Worm (Caenorhabditis elegans) whole organism, young adult: Measurements from ENCODE around the gene sra-39.

Experiments
- B0019.2 ChIP-seq: fragments of 200-800 bp; sonication (Bioruptor generic); conservative IDR thresholded peaks from 2 replicates; pipeline ENCODE4 v1.3.6; 2022; ENCODE audit warnings: missing genetic modification reagents, missing genetic modification characterization, missing compliant biosample characterization
- B0035.1 ChIP-seq: sonication (generic microtip); optimal IDR thresholded peaks from 2 replicates; lab custom pipeline; 2016; ENCODE audit warnings: missing genetic modification characterization, mild to moderate bottlenecking, missing compliant biosample characterization, missing genotype, missing genetic modification reagents
- C17E4.6 ChIP-seq: fragments of 200-800 bp; sonication (Bioruptor generic); IDR thresholded peaks from 2 replicates; pipeline ENCODE4 v1.3.6; 2022; ENCODE audit warnings: missing genetic modification reagents, missing genetic modification characterization, missing compliant biosample characterization
- F23B12.7 ChIP-seq: sonication (generic microtip); optimal IDR thresholded peaks from 2 replicates; lab custom pipeline; 2017; ENCODE audit warnings: missing genetic modification characterization, mild to moderate bottlenecking, missing compliant biosample characterization, antibody characterized with exemption, moderate library complexity; ENCODE audit not compliant: insufficient read depth
- F33H1.4 ChIP-seq: fragments of 200-800 bp; sonication (Bioruptor generic); IDR thresholded peaks from 2 replicates; pipeline ENCODE4 v1.3.6; 2022; ENCODE audit warnings: missing genetic modification reagents, missing genetic modification characterization, missing compliant biosample characterization
- F37B4.10 ChIP-seq: fragments of 200-800 bp; sonication (Bioruptor generic); IDR thresholded peaks from 2 replicates; pipeline ENCODE4 v1.3.6; 2022; ENCODE audit warnings: missing genetic modification characterization, missing compliant biosample characterization
- F49E8.2 ChIP-seq: sonication (generic microtip); optimal IDR thresholded peaks from 3 replicates; lab custom pipeline; 2017; ENCODE audit warnings: missing genetic modification characterization, mild to moderate bottlenecking, missing compliant biosample characterization, antibody characterized with exemption, moderate library complexity; ENCODE audit not compliant: insufficient read depth
- K11D2.4 ChIP-seq: fragments of 200-800 bp; sonication (Bioruptor generic); IDR thresholded peaks from 2 replicates; pipeline ENCODE4 v1.3.6; 2022; ENCODE audit warnings: missing genetic modification reagents, missing genetic modification characterization, missing compliant biosample characterization
- K12H6.12 ChIP-seq: fragments of 200-800 bp; sonication (Bioruptor generic); optimal IDR thresholded peaks from 2 replicates; lab custom pipeline; 2018; ENCODE audit warnings: mild to moderate bottlenecking, missing genetic modification characterization, missing compliant biosample characterization
- T07F8.4 ChIP-seq: sonication (generic microtip); optimal IDR thresholded peaks from 2 replicates; lab custom pipeline; 2016; ENCODE audit warnings: mild to moderate bottlenecking, missing genetic modification characterization, moderate library complexity, missing compliant biosample characterization
- Y67H2A.10 ChIP-seq: fragments of 200-800 bp; sonication (Bioruptor generic); conservative IDR thresholded peaks from 2 replicates; pipeline ENCODE4 v1.3.6; 2022; ENCODE audit warnings: missing genetic modification reagents, missing genetic modification characterization, missing compliant biosample characterization
- Y95B8A.8 ChIP-seq: fragments of 200-800 bp; sonication (Bioruptor generic); IDR thresholded peaks from 2 replicates; pipeline ENCODE4 v1.3.6; 2022; ENCODE audit warnings: missing genetic modification reagents, missing genetic modification characterization, missing compliant biosample characterization
- ZK185.1 ChIP-seq: sonication (generic microtip); optimal IDR thresholded peaks from 2 replicates; lab custom pipeline; 2016; ENCODE audit warnings: mild to moderate bottlenecking, missing genetic modification characterization, missing compliant biosample characterization; ENCODE audit not compliant: poor library complexity, severe bottlenecking
- aptf-2 ChIP-seq: fragments of 200-800 bp; sonication (Bioruptor generic); conservative IDR thresholded peaks from 2 replicates; pipeline ENCODE4 v1.3.6; 2022; ENCODE audit warnings: missing genetic modification reagents, missing genetic modification characterization, missing compliant biosample characterization
- aptf-3 ChIP-seq: fragments of 200-800 bp; sonication (Bioruptor generic); IDR thresholded peaks from 2 replicates; pipeline ENCODE4 v1.3.6; 2022; ENCODE audit warnings: missing genetic modification characterization, missing compliant biosample characterization
- athp-1 ChIP-seq: sonication (generic microtip); optimal IDR thresholded peaks from 2 replicates; lab custom pipeline; 2017; ENCODE audit warnings: mild to moderate bottlenecking, missing genetic modification characterization, missing compliant biosample characterization
- attf-6 ChIP-seq: fragments of 200-800 bp; sonication (Bioruptor generic); IDR thresholded peaks from 2 replicates; pipeline ENCODE4 v1.3.6; 2022; ENCODE audit warnings: missing genetic modification reagents, missing genetic modification characterization, missing compliant biosample characterization
- ceh-40 ChIP-seq: fragments of 200-800 bp; sonication (Bioruptor generic); IDR thresholded peaks from 2 replicates; pipeline ENCODE4 v1.3.6; 2022; ENCODE audit warnings: missing genetic modification characterization, missing compliant biosample characterization
- ceh-79 ChIP-seq: sonication (generic microtip); optimal IDR thresholded peaks from 2 replicates; lab custom pipeline; 2017; ENCODE audit warnings: mild to moderate bottlenecking, missing genetic modification characterization, missing compliant biosample characterization
- chd-7 ChIP-seq: sonication (generic microtip); optimal IDR thresholded peaks from 2 replicates; lab custom pipeline; 2016; ENCODE audit warnings: mild to moderate bottlenecking, missing genetic modification characterization, moderate library complexity, missing compliant biosample characterization
- dpff-1 ChIP-seq: sonication (generic microtip); optimal IDR thresholded peaks from 2 replicates; lab custom pipeline; 2017; ENCODE audit warnings: mild to moderate bottlenecking, missing genetic modification characterization, missing compliant biosample characterization
- egl-44 ChIP-seq: fragments of 200-800 bp; sonication (Bioruptor generic); IDR thresholded peaks from 2 replicates; pipeline ENCODE4 v1.3.6; 2022; ENCODE audit warnings: missing genetic modification reagents, missing genetic modification characterization, missing compliant biosample characterization
- egrh-3 ChIP-seq: fragments of 200-800 bp; sonication (Bioruptor generic); IDR thresholded peaks from 2 replicates; pipeline ENCODE4 v1.3.6; 2022; ENCODE audit warnings: missing genetic modification reagents, missing genetic modification characterization, missing compliant biosample characterization
- ets-4 ChIP-seq: fragments of 200-800 bp; sonication (Bioruptor generic); optimal IDR thresholded peaks from 2 replicates; lab custom pipeline; 2018; ENCODE audit warnings: mild to moderate bottlenecking, missing genetic modification characterization, missing compliant biosample characterization
- hmg-1.2 ChIP-seq: fragments of 200-800 bp; sonication (Bioruptor generic); IDR thresholded peaks from 2 replicates; pipeline ENCODE4 v1.3.6; 2022; ENCODE audit warnings: missing genetic modification reagents, missing genetic modification characterization, missing compliant biosample characterization
- hrde-1 ChIP-seq: sonication (generic microtip); optimal IDR thresholded peaks from 2 replicates; lab custom pipeline; 2016; ENCODE audit warnings: missing genetic modification characterization, mild to moderate bottlenecking, missing compliant biosample characterization, moderate library complexity, missing genotype, missing genetic modification reagents, borderline replicate concordance
- let-607 ChIP-seq, 2 experiments: fragments of 200-800 bp in 1 of 2; sonication (Bioruptor generic) in 1 of 2; sonication (generic microtip) in 1 of 2; optimal IDR thresholded peaks; 2 replicates each; lab custom pipeline; 2016 to 2018; ENCODE audit warnings: mild to moderate bottlenecking in 2 of 2, missing compliant biosample characterization in 2 of 2, missing genetic modification characterization in 2 of 2, moderate library complexity in 2 of 2, missing genotype in 1 of 2
- lin-35 ChIP-seq, 3 experiments: fragments of 150-350 bp in 2 of 3; sonication (generic microtip) in 1 of 3; optimal IDR thresholded peaks; 2 replicates each; lab custom pipeline; 2014 to 2018; ENCODE audit warnings: missing biosample characterization in 3 of 3, missing genetic modification characterization in 3 of 3, missing genetic modification reagents in 3 of 3
- lin-40 ChIP-seq: sonication (generic microtip); optimal IDR thresholded peaks from 2 replicates; lab custom pipeline; 2016; ENCODE audit warnings: missing genetic modification characterization, mild to moderate bottlenecking, missing compliant biosample characterization, missing genotype, missing genetic modification reagents
- lin-54 ChIP-seq: fragments of 200-800 bp; sonication (Bioruptor generic); optimal IDR thresholded peaks from 2 replicates; lab custom pipeline; 2018; ENCODE audit warnings: mild to moderate bottlenecking, missing genetic modification characterization, missing compliant biosample characterization
- mcd-1 ChIP-seq: fragments of 200-800 bp; sonication (Bioruptor generic); IDR thresholded peaks from 2 replicates; pipeline ENCODE4 v1.3.6; 2022; ENCODE audit warnings: missing genetic modification reagents, missing genetic modification characterization, missing compliant biosample characterization
- mel-28 ChIP-seq: sonication (generic microtip); optimal IDR thresholded peaks from 2 replicates; lab custom pipeline; 2016; ENCODE audit warnings: borderline replicate concordance, mild to moderate bottlenecking, missing genetic modification characterization, missing compliant biosample characterization
- mes-4 ChIP-seq: sonication (generic microtip); optimal IDR thresholded peaks from 2 replicates; lab custom pipeline; 2016; ENCODE audit warnings: missing genotype, missing genetic modification characterization, missing compliant biosample characterization
- nfya-1 ChIP-seq: sonication (generic microtip); optimal IDR thresholded peaks from 2 replicates; lab custom pipeline; 2017; ENCODE audit warnings: antibody characterized with exemption, missing compliant biosample characterization, missing genetic modification characterization, borderline replicate concordance; ENCODE audit not compliant: insufficient read depth
- nfya-2 ChIP-seq: fragments of 200-800 bp; sonication (Bioruptor generic); IDR thresholded peaks from 2 replicates; pipeline ENCODE4 v1.3.6; 2022; ENCODE audit warnings: missing genetic modification reagents, missing genetic modification characterization, missing compliant biosample characterization
- nfyb-1 ChIP-seq: fragments of 200-800 bp; sonication (Bioruptor generic); IDR thresholded peaks from 2 replicates; pipeline ENCODE4 v1.3.6; 2022; ENCODE audit warnings: missing genetic modification reagents, missing genetic modification characterization, missing compliant biosample characterization
- nhr-120 ChIP-seq: fragments of 200-800 bp; sonication (Bioruptor generic); IDR thresholded peaks from 2 replicates; pipeline ENCODE4 v1.3.6; 2022; ENCODE audit warnings: missing genetic modification characterization, missing compliant biosample characterization
- nhr-179 ChIP-seq: sonication (generic microtip); optimal IDR thresholded peaks from 2 replicates; lab custom pipeline; 2016; ENCODE audit warnings: mild to moderate bottlenecking, missing genetic modification characterization, missing compliant biosample characterization
- nhr-80 ChIP-seq: sonication (generic microtip); optimal IDR thresholded peaks from 2 replicates; lab custom pipeline; 2016; ENCODE audit warnings: missing genetic modification characterization, missing compliant biosample characterization
- rec-8 ChIP-seq, 2 experiments: sonication (generic microtip); optimal IDR thresholded peaks; 2 replicates each; lab custom pipeline; 2016; ENCODE audit warnings: mild to moderate bottlenecking in 2 of 2, missing genetic modification characterization in 2 of 2, missing genetic modification reagents in 2 of 2, missing genotype in 2 of 2, missing biosample characterization in 1 of 2, missing compliant biosample characterization in 1 of 2, moderate library complexity in 1 of 2
- rpc-1 ChIP-seq, 2 experiments: fragments of 150-350 bp in 1 of 2; sonication (generic microtip) in 1 of 2; optimal IDR thresholded peaks; 2 replicates each; lab custom pipeline; 2014 to 2018; ENCODE audit warnings: missing biosample characterization in 1 of 2, missing genetic modification characterization in 1 of 2, missing genetic modification reagents in 1 of 2, missing genotype in 1 of 2
- snpc-4 ChIP-seq, 5 experiments: fragments of 150-350 bp in 1 of 5; sonication (generic microtip) in 4 of 5; optimal IDR thresholded peaks; 2 replicates each; lab custom pipeline; 2014 to 2018; ENCODE audit warnings: missing genetic modification characterization in 5 of 5, missing biosample characterization in 3 of 5, antibody characterized with exemption in 2 of 5, mild to moderate bottlenecking in 2 of 5, missing compliant biosample characterization in 2 of 5, missing genotype in 2 of 5, moderate library complexity in 2 of 5, missing genetic modification reagents in 1 of 5
- tbp1 ChIP-seq: fragments of 200-800 bp; sonication (Bioruptor generic); optimal IDR thresholded peaks from 2 replicates; lab custom pipeline; 2018; ENCODE audit warnings: mild to moderate bottlenecking, missing genetic modification characterization, missing compliant biosample characterization
- unc-130 ChIP-seq: sonication (generic microtip); optimal IDR thresholded peaks from 2 replicates; lab custom pipeline; 2016; ENCODE audit warnings: missing genetic modification reagents, missing genetic modification characterization, missing compliant biosample characterization
- xnd-1 ChIP-seq: sonication (generic microtip); optimal IDR thresholded peaks from 2 replicates; lab custom pipeline; 2016; ENCODE audit warnings: missing genotype, missing genetic modification reagents, missing genetic modification characterization, missing compliant biosample characterization
- zim-3 ChIP-seq: sonication (generic microtip); optimal IDR thresholded peaks from 2 replicates; lab custom pipeline; 2017; ENCODE audit warnings: mild to moderate bottlenecking, missing genetic modification characterization, moderate library complexity, missing compliant biosample characterization
- ztf-18 ChIP-seq: sonication (generic microtip); optimal IDR thresholded peaks from 2 replicates; lab custom pipeline; 2016; ENCODE audit warnings: missing genotype, mild to moderate bottlenecking, missing genetic modification characterization, missing compliant biosample characterization

The sra-39 gene

ce11 chrX:13945524-13945923 is 42.3 kb upstream of the sra-39 start (continued):
- TF ChIP-seq xnd-1 (tag; lab: Kevin White, UChicago) (no peak), nhr-80 (tag; lab: Kevin White, UChicago) (peak; percentile 2), ets-4 (GFP tag; lab: Kevin White, UChicago) (no peak), lin-54 (GFP tag; lab: Kevin White, UChicago) (no peak), aptf-2 (GFP tag; lab: Robert Waterston, UW) (no peak), K12H6.12 (tag; lab: Kevin White, UChicago) (peak; percentile 84), let-607 (tag; optimal IDR thresholded peaks at IDR 0.05; lab: Kevin White, UChicago) (no peak), lin-35 (GFP tag; optimal IDR thresholded peaks at IDR 0.05; lab: Kevin White, UChicago) (no peak), Y95B8A.8 (GFP tag; lab: Robert Waterston, UW) (no peak), F23B12.7 (tag; lab: Kevin White, UChicago) (no peak), ZK185.1 (tag; lab: Kevin White, UChicago) (no peak), aptf-3 (no peak), K11D2.4 (GFP tag; lab: Robert Waterston, UW) (0 out of 2 replicates have a peak, but pooled peaks have one; percentile 54), tbp1 (GFP tag; lab: Kevin White, UChicago) (no peak), egrh-3 (no peak), nhr-179 (no peak), F49E8.2 (no peak), rec-8 (tag; optimal IDR thresholded peaks at IDR 0.05; lab: Kevin White, UChicago) (no peak), F37B4.10 (GFP tag; lab: Robert Waterston, UW) (no peak), B0035.1 (tag; lab: Kevin White, UChicago) (no peak), nfya-2 (GFP tag; lab: Robert Waterston, UW) (no peak), nfya-1 (no peak), athp-1 (tag; lab: Kevin White, UChicago) (no peak), egl-44 (GFP tag; lab: Robert Waterston, UW) (no peak), unc-130 (GFP tag; lab: Kevin White, UChicago) (no peak), chd-7 (tag; lab: Kevin White, UChicago) (no peak), nfyb-1 (0 out of 2 replicates have a peak, but pooled peaks have one; percentile 67), hmg-1.2 (GFP tag; lab: Robert Waterston, UW) (peak; percentile 46; the same call in 1 of the 2 replicates), mcd-1 (GFP tag; lab: Robert Waterston, UW) (peak; percentile 28; the same call in 1 of the 2 replicates), C17E4.6 (no peak), B0019.2 (GFP tag; lab: Robert Waterston, UW) (no peak), rpc-1 (optimal IDR thresholded peaks at IDR 0.05; lab: Kevin White, UChicago) (no peak), rpc-1 (tag; optimal IDR thresholded peaks at IDR 0.05; lab: Kevin White, UChicago) (no peak), mes-4 (no peak), ztf-18 (no peak), attf-6 (no peak), hrde-1 (tag; lab: Kevin White, UChicago) (no peak), mel-28 (tag; lab: Kevin White, UChicago) (no peak), dpff-1 (tag; lab: Kevin White, UChicago) (no peak), T07F8.4 (tag; lab: Kevin White, UChicago) (no peak), zim-3 (tag; lab: Kevin White, UChicago) (no peak), F33H1.4 (GFP tag; lab: Robert Waterston, UW) (no peak), snpc-4 (GFP tag; optimal IDR thresholded peaks at IDR 0.05; lab: Kevin White, UChicago) (peak; percentile 85), snpc-4 (tag; optimal IDR thresholded peaks at IDR 0.05; lab: Kevin White, UChicago) (peak in 3 of 4 experiments; percentile 79 to 85 (median 83)), nhr-120 (GFP tag; lab: Robert Waterston, UW) (no peak), lin-40 (tag; lab: Kevin White, UChicago) (no peak), ceh-79 (no peak), ceh-40 (GFP tag; lab: Robert Waterston, UW) (no peak), Y67H2A.10 (GFP tag; lab: Robert Waterston, UW) (no peak)
